Worm (Caenorhabditis elegans): ENCODE results near the gene ubc-15.

Gene ubc-15

ce11 chrII:2958308-2958707 lies 44.9 kb upstream of the ubc-15 start, which contains the start of gene srw-60:
srw-60 (plus strand) TSS chrII:2958608.
- TF ChIP-seq unc-39 (tag; optimal IDR thresholded peaks at IDR 0.05): no peak
- no peak for TF ChIP-seq ceh-16 (tag; optimal IDR thresholded peaks at IDR 0.05)
- TF ChIP-seq nhr-129 (tag; optimal IDR thresholded peaks at IDR 0.05): no peak
- no peak for TF ChIP-seq ztf-1 (GFP tag; conservative IDR thresholded peaks at IDR 0.05)
- TF ChIP-seq C34F6.9 (tag; optimal IDR thresholded peaks at IDR 0.05): no peak
- no peak for TF ChIP-seq sem-4 (tag; optimal IDR thresholded peaks at IDR 0.05)
- TF ChIP-seq nhr-6 (tag; optimal IDR thresholded peaks at IDR 0.05): no peak
- TF ChIP-seq skn-1 (tag; optimal IDR thresholded peaks at IDR 0.05): no peak
- TF ChIP-seq sma-9 (GFP tag; optimal IDR thresholded peaks at IDR 0.05): no peak
- no peak for TF ChIP-seq sma-9 (tag; optimal IDR thresholded peaks at IDR 0.05)
- TF ChIP-seq crh-2 (tag; optimal IDR thresholded peaks at IDR 0.05): no peak
- no peak for TF ChIP-seq nhr-25 (tag; optimal IDR thresholded peaks at IDR 0.05)
- no peak for TF ChIP-seq ztf-4 (tag; optimal IDR thresholded peaks at IDR 0.05)

ce11 chrII:2955656-2956115 lies 42.3 kb upstream of the ubc-15 start, which contains the start of gene irld-48:
irld-48 (plus strand) TSS chrII:2956065.
- TF ChIP-seq R02D3.7 (tag; optimal IDR thresholded peaks at IDR 0.05) (no peak), C34F6.9 (tag; optimal IDR thresholded peaks at IDR 0.05) (no peak), skn-1 (tag; optimal IDR thresholded peaks at IDR 0.05) (no peak), ztf-4 (tag; optimal IDR thresholded peaks at IDR 0.05) (no peak), gmeb-1 (tag; optimal IDR thresholded peaks at IDR 0.05) (no peak), lin-39 (tag; optimal IDR thresholded peaks at IDR 0.05) (no peak), sma-3 (GFP tag; optimal IDR thresholded peaks at IDR 0.05) (no peak), mab-5 (tag; optimal IDR thresholded peaks at IDR 0.05) (no peak), lsy-2 (tag; optimal IDR thresholded peaks at IDR 0.05) (no peak), F13H6.1 (tag; optimal IDR thresholded peaks at IDR 0.05) (no peak), ztf-1 (GFP tag; conservative IDR thresholded peaks at IDR 0.05) (no peak), aly-2 (tag; optimal IDR thresholded peaks at IDR 0.05) (no peak), nhr-237 (tag; optimal IDR thresholded peaks at IDR 0.05) (no peak), nhr-21 (tag; optimal IDR thresholded peaks at IDR 0.05) (no peak)

- TF ChIP-seq elt-1 (tag; optimal IDR thresholded peaks at IDR 0.05) (no peak), unc-39 (tag; optimal IDR thresholded peaks at IDR 0.05) (no peak), ceh-16 (tag; optimal IDR thresholded peaks at IDR 0.05) (no peak), elt-3 (tag; optimal IDR thresholded peaks at IDR 0.05) (no peak), nhr-11 (tag; optimal IDR thresholded peaks at IDR 0.05) (no peak), ZK546.5 (tag; optimal IDR thresholded peaks at IDR 0.05) (no peak), mab-5 (tag; optimal IDR thresholded peaks at IDR 0.05) (no peak), peb-1 (tag; optimal IDR thresholded peaks at IDR 0.05) (no peak), nhr-77 (tag; optimal IDR thresholded peaks at IDR 0.05) (no peak), sma-9 (GFP tag; optimal IDR thresholded peaks at IDR 0.05) (no peak), sma-9 (tag; optimal IDR thresholded peaks at IDR 0.05) (no peak), nhr-21 (tag; optimal IDR thresholded peaks at IDR 0.05) (no peak), C34F6.9 (tag; optimal IDR thresholded peaks at IDR 0.05) (no peak), mbf-1 (tag; optimal IDR thresholded peaks at IDR 0.05) (no peak), nhr-6 (tag; optimal IDR thresholded peaks at IDR 0.05) (no peak), lin-11 (tag; optimal IDR thresholded peaks at IDR 0.05) (no peak)
Measured at ce11 chrII:2952629-2953028, 39.2 kb upstream of the ubc-15 start, which contains the start of gene irld-51. irld-51 (minus strand) TSS chrII:2952729.

- TF ChIP-seq mab-5 (tag; optimal IDR thresholded peaks at IDR 0.05): no peak
Measured at ce11 chrII:2948614-2949013, 35.2 kb upstream of the ubc-15 start.

ce11 chrII:2946438-2946837 lies 33.0 kb upstream of the ubc-15 start, which contains the start of gene srw-79:
srw-79 (plus strand) TSS chrII:2946738.
- TF ChIP-seq nhr-129 (tag; optimal IDR thresholded peaks at IDR 0.05): no peak
- no peak for TF ChIP-seq lsy-2 (tag; optimal IDR thresholded peaks at IDR 0.05)

ce11 chrII:2943966-2944365 lies 30.6 kb upstream of the ubc-15 start, which contains the start of the genes irld-50 and irld-49:
irld-50 (minus strand) TSS chrII:2944066.
irld-49 (plus strand) TSS chrII:2944176.
- TF ChIP-seq nhr-23 (tag; optimal IDR thresholded peaks at IDR 0.05) (no peak), blmp-1 (tag; optimal IDR thresholded peaks at IDR 0.05; ENCODE audit: insufficient read depth) (no peak), ztf-4 (tag; optimal IDR thresholded peaks at IDR 0.05) (no peak), zag-1 (tag; optimal IDR thresholded peaks at IDR 0.05) (no peak), ceh-16 (tag; optimal IDR thresholded peaks at IDR 0.05) (no peak), unc-62 (GFP tag; optimal IDR thresholded peaks at IDR 0.05) (no peak), lin-11 (tag; optimal IDR thresholded peaks at IDR 0.05) (no peak), peb-1 (tag; optimal IDR thresholded peaks at IDR 0.05) (no peak), nhr-6 (tag; optimal IDR thresholded peaks at IDR 0.05) (no peak)

Measured in whole organism, L2 larva.